Fruit fly (Drosophila melanogaster) whole organism, embryonic: ENCODE measurements around the gene sud1.
A peak's percentile ranks its signal among the peaks of the same experiment; 100 is the strongest.

Source experiments
- Bteb2 ChIP-seq: fragments of 200-800 bp; sonication (Bioruptor generic); optimal IDR thresholded peaks from 2 replicates; lab custom pipeline; 2016; ENCODE audit warnings: missing biosample characterization, missing genetic modification characterization
- CG10267 ChIP-seq: fragments of 200-800 bp; sonication (Bioruptor generic); optimal IDR thresholded peaks from 2 replicates; lab custom pipeline; 2018; ENCODE audit warnings: missing biosample characterization, mild to moderate bottlenecking, missing genetic modification characterization, moderate library complexity
- CG10366 ChIP-seq: fragments of 200-800 bp; sonication (Bioruptor generic); IDR thresholded peaks from 2 replicates; pipeline ENCODE4 v1.3.6; 2022; ENCODE audit warnings: missing biosample characterization, missing genetic modification characterization
- CG10431 ChIP-seq: fragments of 200-800 bp; sonication (Bioruptor generic); optimal IDR thresholded peaks from 3 replicates; lab custom pipeline; 2018; ENCODE audit warnings: missing biosample characterization, mild to moderate bottlenecking, missing genetic modification characterization
- CG11398 ChIP-seq: fragments of 200-800 bp; sonication (Bioruptor generic); optimal IDR thresholded peaks from 2 replicates; lab custom pipeline; 2016; ENCODE audit warnings: missing biosample characterization, missing genetic modification characterization
- CG11695 ChIP-seq: fragments of 200-800 bp; sonication (Bioruptor generic); IDR thresholded peaks from 3 replicates; pipeline ENCODE4 v1.3.6; 2022; ENCODE audit warnings: missing biosample characterization, missing genetic modification characterization
- CG12769 ChIP-seq: fragments of 200-800 bp; sonication (Bioruptor generic); optimal IDR thresholded peaks from 2 replicates; lab custom pipeline; 2019; ENCODE audit warnings: missing biosample characterization, mild to moderate bottlenecking, missing genetic modification characterization, moderate library complexity
- CG13424 ChIP-seq: fragments of 200-800 bp; sonication (Bioruptor generic); optimal IDR thresholded peaks from 2 replicates; lab custom pipeline; 2019; ENCODE audit warnings: missing biosample characterization, mild to moderate bottlenecking, missing genetic modification characterization, moderate library complexity
- CG14667 ChIP-seq: fragments of 200-800 bp; sonication (Bioruptor generic); IDR thresholded peaks from 2 replicates; pipeline ENCODE4 v1.3.6; 2022; ENCODE audit warnings: missing biosample characterization, missing genetic modification characterization
- CG16863 ChIP-seq: fragments of 200-800 bp; sonication (Bioruptor generic); optimal IDR thresholded peaks from 3 replicates; lab custom pipeline; 2016; ENCODE audit warnings: missing biosample characterization, missing genetic modification characterization
- CG17829 ChIP-seq: fragments of 200-800 bp; optimal IDR thresholded peaks from 2 replicates; lab custom pipeline; 2019; ENCODE audit warnings: missing biosample characterization, mild to moderate bottlenecking, missing genetic modification characterization, moderate library complexity
- CG2202 ChIP-seq: fragments of 200-800 bp; sonication (Bioruptor generic); optimal IDR thresholded peaks from 2 replicates; lab custom pipeline; 2018; ENCODE audit warnings: missing biosample characterization, mild to moderate bottlenecking, missing genetic modification characterization
- CG31365 ChIP-seq: fragments of 200-800 bp; sonication (Bioruptor generic); optimal IDR thresholded peaks from 2 replicates; lab custom pipeline; 2018; ENCODE audit warnings: missing biosample characterization, mild to moderate bottlenecking, missing genetic modification characterization
- CG3847 ChIP-seq: fragments of 200-800 bp; sonication (Bioruptor generic); IDR thresholded peaks from 2 replicates; pipeline ENCODE4 v1.3.6; 2022; ENCODE audit warnings: missing biosample characterization, missing genetic modification characterization
- CG4617 ChIP-seq: fragments of 200-800 bp; sonication (Bioruptor generic); optimal IDR thresholded peaks from 3 replicates; lab custom pipeline; 2016; ENCODE audit warnings: missing biosample characterization, missing genetic modification characterization, borderline replicate concordance
- CG6175 ChIP-seq: fragments of 200-800 bp; sonication (Bioruptor generic); IDR thresholded peaks from 3 replicates; pipeline ENCODE4 v1.3.6; 2022; ENCODE audit warnings: missing biosample characterization, missing genetic modification characterization
- CG6654 ChIP-seq: fragments of 200-800 bp; sonication (Bioruptor generic); optimal IDR thresholded peaks from 2 replicates; lab custom pipeline; 2017; ENCODE audit warnings: missing biosample characterization, mild to moderate bottlenecking, missing genetic modification characterization
- CG6765 ChIP-seq: fragments of 200-800 bp; sonication (Bioruptor generic); optimal IDR thresholded peaks from 3 replicates; lab custom pipeline; 2017; ENCODE audit warnings: missing biosample characterization, mild to moderate bottlenecking, missing genetic modification characterization
- CG6813 ChIP-seq: fragments of 200-800 bp; sonication (Bioruptor generic); optimal IDR thresholded peaks from 2 replicates; lab custom pipeline; 2017; ENCODE audit warnings: missing biosample characterization, missing genetic modification characterization, mild to moderate bottlenecking, moderate library complexity, missing genetic modification reagents
- CG8359 ChIP-seq: fragments of 200-800 bp; sonication (Bioruptor generic); optimal IDR thresholded peaks from 2 replicates; lab custom pipeline; 2017; ENCODE audit warnings: missing biosample characterization, mild to moderate bottlenecking, missing genetic modification characterization, borderline replicate concordance
- CG8478 ChIP-seq: fragments of >200 bp; optimal IDR thresholded peaks from 2 replicates; lab custom pipeline; 2018
- CG9215 ChIP-seq: fragments of 200-800 bp; sonication (Bioruptor generic); IDR thresholded peaks from 2 replicates; pipeline ENCODE4 v1.3.6; 2022; ENCODE audit warnings: missing biosample characterization, missing genetic modification characterization
- CoRest ChIP-seq: fragments of 200-800 bp; sonication (Bioruptor generic); optimal IDR thresholded peaks from 3 replicates; lab custom pipeline; 2018; ENCODE audit warnings: missing biosample characterization, mild to moderate bottlenecking, missing genetic modification characterization, moderate library complexity
- Ets97D ChIP-seq: fragments of 200-800 bp; sonication (Bioruptor generic); optimal IDR thresholded peaks from 3 replicates; lab custom pipeline; 2016; ENCODE audit warnings: missing biosample characterization, missing genetic modification characterization
- Hmx ChIP-seq: fragments of 200-800 bp; sonication (Bioruptor generic); optimal IDR thresholded peaks from 2 replicates; lab custom pipeline; 2016; ENCODE audit warnings: missing biosample characterization, missing genetic modification characterization
- MESR4 ChIP-seq: fragments of 200-800 bp; sonication (Bioruptor generic); optimal IDR thresholded peaks from 2 replicates; lab custom pipeline; 2018; ENCODE audit warnings: missing biosample characterization, mild to moderate bottlenecking, missing genetic modification characterization, moderate library complexity
- Med ChIP-seq: fragments of 200-800 bp; sonication (Bioruptor generic); peaks from one replicate; lab custom pipeline; 2016; ENCODE audit warnings: missing biosample characterization, missing genetic modification characterization, mild to moderate bottlenecking, inconsistent platforms, moderate library complexity
- Oli ChIP-seq: fragments of 200-800 bp; sonication (Bioruptor generic); optimal IDR thresholded peaks from 2 replicates; lab custom pipeline; 2018; ENCODE audit warnings: missing biosample characterization, mild to moderate bottlenecking, missing genetic modification characterization, moderate library complexity
- Ssrp ChIP-seq: fragments of 200-800 bp; sonication (Bioruptor generic); optimal IDR thresholded peaks from 2 replicates; lab custom pipeline; 2018; ENCODE audit warnings: missing biosample characterization, mild to moderate bottlenecking, missing genetic modification characterization, moderate library complexity
- ato ChIP-seq: fragments of 200-800 bp; sonication (Bioruptor generic); IDR thresholded peaks from 2 replicates; pipeline ENCODE4 v1.3.6; 2022; ENCODE audit warnings: missing biosample characterization, missing genetic modification characterization; ENCODE audit not compliant: partially characterized antibody
- ci ChIP-seq: fragments of 200-800 bp; sonication (Bioruptor generic); IDR thresholded peaks from 3 replicates; pipeline ENCODE4 v1.3.6; 2022; ENCODE audit warnings: missing biosample characterization, missing genetic modification characterization
- eyg ChIP-seq: fragments of 200-800 bp; sonication (Bioruptor generic); optimal IDR thresholded peaks from 3 replicates; lab custom pipeline; 2016; ENCODE audit warnings: missing biosample characterization, missing genetic modification characterization
- fd64A ChIP-seq: fragments of 200-800 bp; sonication (Bioruptor generic); optimal IDR thresholded peaks from 3 replicates; lab custom pipeline; 2018; ENCODE audit warnings: missing biosample characterization, mild to moderate bottlenecking, missing genetic modification characterization
- gro ChIP-seq: fragments of 200-800 bp; sonication (Bioruptor generic); optimal IDR thresholded peaks from 2 replicates; lab custom pipeline; 2016; ENCODE audit warnings: missing biosample characterization, missing genetic modification characterization
- insv ChIP-seq, 2 experiments: fragments of 200-800 bp; sonication (Bioruptor generic); optimal IDR thresholded peaks; 3 replicates each; lab custom pipeline; 2016 to 2018; ENCODE audit warnings: missing biosample characterization in 2 of 2, missing genetic modification characterization in 2 of 2
- inv ChIP-seq: fragments of 200-800 bp; sonication (Bioruptor generic); IDR thresholded peaks from 2 replicates; pipeline ENCODE4 v1.3.6; 2022; ENCODE audit warnings: missing biosample characterization, missing genetic modification characterization; ENCODE audit not compliant: partially characterized antibody
- knrl ChIP-seq: fragments of 200-800 bp; sonication (Bioruptor generic); IDR thresholded peaks from 3 replicates; pipeline ENCODE4 v1.3.6; 2022; ENCODE audit warnings: missing biosample characterization, missing genetic modification characterization; ENCODE audit not compliant: partially characterized antibody
- lbe ChIP-seq: fragments of 200-800 bp; sonication (Bioruptor generic); optimal IDR thresholded peaks from 2 replicates; lab custom pipeline; 2016; ENCODE audit warnings: missing biosample characterization, mild to moderate bottlenecking, missing genetic modification characterization
- maf-S ChIP-seq: fragments of 200-800 bp; sonication (Bioruptor generic); optimal IDR thresholded peaks from 2 replicates; lab custom pipeline; 2016; ENCODE audit warnings: missing biosample characterization, missing genetic modification characterization
- mirr ChIP-seq: fragments of 200-800 bp; sonication (Bioruptor generic); optimal IDR thresholded peaks from 3 replicates; lab custom pipeline; 2018; ENCODE audit warnings: missing biosample characterization, mild to moderate bottlenecking, missing genetic modification characterization
- pho ChIP-seq: fragments of 200-800 bp; sonication (Bioruptor generic); optimal IDR thresholded peaks from 2 replicates; lab custom pipeline; 2016; ENCODE audit warnings: missing biosample characterization, missing genetic modification characterization
- ranshi ChIP-seq: fragments of 200-800 bp; sonication (Bioruptor generic); IDR thresholded peaks from 2 replicates; pipeline ENCODE4 v1.3.6; 2022; ENCODE audit warnings: missing biosample characterization, missing genetic modification characterization
- sima ChIP-seq: fragments of 200-800 bp; sonication (Bioruptor generic); optimal IDR thresholded peaks from 2 replicates; lab custom pipeline; 2016; ENCODE audit warnings: missing biosample characterization, missing genetic modification characterization
- sisA ChIP-seq: fragments of 200-800 bp; sonication (Bioruptor generic); IDR thresholded peaks from 2 replicates; pipeline ENCODE4 v1.3.6; 2022; ENCODE audit warnings: missing biosample characterization, missing genetic modification characterization
- sug ChIP-seq: fragments of 200-800 bp; optimal IDR thresholded peaks from 2 replicates; lab custom pipeline; 2019; ENCODE audit warnings: missing biosample characterization, mild to moderate bottlenecking, missing genetic modification characterization, moderate library complexity
- tin ChIP-seq: fragments of 200-800 bp; sonication (Bioruptor generic); optimal IDR thresholded peaks from 3 replicates; lab custom pipeline; 2016; ENCODE audit warnings: missing biosample characterization, missing genetic modification characterization
- trem ChIP-seq: fragments of 200-800 bp; optimal IDR thresholded peaks from 3 replicates; lab custom pipeline; 2019; ENCODE audit warnings: missing biosample characterization, mild to moderate bottlenecking, missing genetic modification characterization, moderate library complexity
- tup ChIP-seq: fragments of 200-800 bp; sonication (Bioruptor generic); optimal IDR thresholded peaks from 2 replicates; lab custom pipeline; 2016; ENCODE audit warnings: missing biosample characterization, mild to moderate bottlenecking, missing genetic modification characterization, moderate library complexity
- tx ChIP-seq: fragments of 200-800 bp; sonication (Bioruptor generic); optimal IDR thresholded peaks from 2 replicates; lab custom pipeline; 2016; ENCODE audit warnings: missing biosample characterization, missing genetic modification characterization
- unpg ChIP-seq: fragments of 200-800 bp; sonication (Bioruptor generic); optimal IDR thresholded peaks from 3 replicates; lab custom pipeline; 2018; ENCODE audit warnings: missing biosample characterization, mild to moderate bottlenecking, missing genetic modification characterization, moderate library complexity
- wek ChIP-seq: fragments of 200-800 bp; sonication (Bioruptor generic); optimal IDR thresholded peaks from 3 replicates; lab custom pipeline; 2018; ENCODE audit warnings: missing biosample characterization, mild to moderate bottlenecking, missing genetic modification characterization, moderate library complexity

The sud1 gene

DNA sequence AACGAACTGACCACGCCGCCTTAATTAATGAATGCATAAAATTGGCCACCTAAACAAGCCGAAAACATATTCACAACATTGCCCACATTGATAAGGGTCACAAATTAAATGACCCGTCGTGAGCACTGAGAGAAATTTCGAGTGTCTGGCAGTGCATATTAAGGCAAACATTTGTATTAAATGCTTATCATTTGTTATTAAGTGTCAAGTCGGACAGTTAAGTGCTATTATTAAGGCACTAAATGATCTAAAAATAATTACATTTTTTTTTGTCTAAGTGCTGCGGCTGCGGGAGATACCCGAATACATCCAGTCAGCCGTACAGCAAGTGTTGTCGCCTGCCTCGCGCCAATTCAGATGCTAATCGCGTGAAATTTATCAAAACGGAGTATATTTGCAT lies 44.8 kb upstream of the sud1 start (continued):
- no peak for TF ChIP-seq CG6654 (GFP tag; lab: Kevin White, UChicago)
- peak; percentile 24 for TF ChIP-seq Bteb2 (GFP tag; lab: Kevin White, UChicago)
- TF ChIP-seq sug (tag; lab: Kevin White, UChicago) = no peak
- TF ChIP-seq knrl (GFP tag; lab: Robert Waterston, UW) = no peak
- TF ChIP-seq maf-S (GFP tag; lab: Kevin White, UChicago) = peak; percentile 8
- TF ChIP-seq CG8478 (lab: Kevin White, UChicago) = no peak
- TF ChIP-seq ci (GFP tag; lab: Robert Waterston, UW) = peak; percentile 86
- TF ChIP-seq CG2202 (tag; lab: Kevin White, UChicago) = no peak
- TF ChIP-seq CG10431 (GFP tag; lab: Kevin White, UChicago) = no peak
- TF ChIP-seq CG14667 (GFP tag; lab: Robert Waterston, UW) = peak; percentile 53
- TF ChIP-seq CG4617 (GFP tag; lab: Kevin White, UChicago) = peak; percentile 18
- no peak for TF ChIP-seq inv (GFP tag; lab: Robert Waterston, UW)
- TF ChIP-seq Oli = peak; percentile 76
- TF ChIP-seq CG6175 (GFP tag; lab: Robert Waterston, UW) = peak; percentile 64; the same call in 1 of the 3 replicates
- peak; percentile 25 for TF ChIP-seq CG10267
- no peak for TF ChIP-seq mirr (GFP tag; lab: Kevin White, UChicago)
- peak; percentile 66 for TF ChIP-seq CoRest
- TF ChIP-seq insv (GFP tag; optimal IDR thresholded peaks at IDR 0.05; lab: Kevin White, UChicago) = no peak
- peak; percentile 36 for TF ChIP-seq CG6813 (GFP tag; lab: Kevin White, UChicago)
- peak; percentile 75 for TF ChIP-seq sisA (GFP tag; lab: Robert Waterston, UW)
- peak; percentile 61 for TF ChIP-seq tin
- peak; percentile 41 for TF ChIP-seq CG17829
- peak; percentile 69 for TF ChIP-seq ranshi (GFP tag; lab: Robert Waterston, UW)
- peak; percentile 40 for TF ChIP-seq tx (GFP tag; lab: Kevin White, UChicago)
- peak; percentile 24 for TF ChIP-seq lbe (GFP tag; lab: Kevin White, UChicago)
- no peak; the same call in 1 of the 2 replicates for TF ChIP-seq CG9215 (GFP tag; lab: Robert Waterston, UW)
- peak; percentile 15 for TF ChIP-seq sima (GFP tag; lab: Kevin White, UChicago)
- TF ChIP-seq MESR4 (GFP tag; lab: Kevin White, UChicago) = no peak
- peak; percentile 57 for TF ChIP-seq CG13424 (tag; lab: Kevin White, UChicago)
- no peak for TF ChIP-seq Hmx (GFP tag; lab: Kevin White, UChicago)
- no peak for TF ChIP-seq trem
- TF ChIP-seq wek (GFP tag; lab: Kevin White, UChicago) = peak; percentile 7
- TF ChIP-seq Med (GFP tag; lab: Kevin White, UChicago) = peak; percentile 97
- peak; percentile 1 for TF ChIP-seq CG8359
- no peak for TF ChIP-seq ato (GFP tag; lab: Robert Waterston, UW)
- peak; percentile 44 for TF ChIP-seq pho (GFP tag; lab: Kevin White, UChicago)
- TF ChIP-seq Ets97D (GFP tag; lab: Kevin White, UChicago) = peak; percentile 9
- TF ChIP-seq CG11398 (GFP tag; lab: Kevin White, UChicago) = no peak
- TF ChIP-seq CG16863 (GFP tag; lab: Kevin White, UChicago) = peak; percentile 54
- no peak for TF ChIP-seq fd64A
- peak; percentile 53 for TF ChIP-seq CG3847
- no peak for TF ChIP-seq gro (GFP tag; lab: Kevin White, UChicago)
- TF ChIP-seq eyg (GFP tag; lab: Kevin White, UChicago) = peak; percentile 34
- TF ChIP-seq tup (GFP tag; lab: Kevin White, UChicago) = no peak
- peak; percentile 88 for TF ChIP-seq CG12769 (tag; lab: Kevin White, UChicago)
- TF ChIP-seq unpg = peak; percentile 77
- 0 out of 3 replicates have a peak, but pooled peaks have one; percentile 49 for TF ChIP-seq CG11695 (GFP tag; lab: Robert Waterston, UW)
- TF ChIP-seq CG6765 (GFP tag; lab: Kevin White, UChicago) = no peak
- TF ChIP-seq CG31365 (tag; lab: Kevin White, UChicago) = no peak
- peak; percentile 78 for TF ChIP-seq CG10366 (GFP tag; lab: Robert Waterston, UW)
- peak; percentile 50 for TF ChIP-seq Ssrp (tag; lab: Kevin White, UChicago)
